Fruit fly (Drosophila melanogaster) whole organism, embryonic: ENCODE results near the gene CG43063.

Source experiments
- CG11504 ChIP-seq: fragments of 200-800 bp; sonication (Bioruptor generic); optimal IDR thresholded peaks from 3 replicates; lab custom pipeline; 2019; ENCODE audit warnings: missing biosample characterization, mild to moderate bottlenecking, missing genetic modification characterization, moderate library complexity
- CG12769 ChIP-seq: fragments of 200-800 bp; sonication (Bioruptor generic); optimal IDR thresholded peaks from 2 replicates; lab custom pipeline; 2019; ENCODE audit warnings: missing biosample characterization, mild to moderate bottlenecking, missing genetic modification characterization, moderate library complexity
- CG14014 ChIP-seq: fragments of 200-800 bp; sonication (Bioruptor generic); IDR thresholded peaks from 2 replicates; pipeline ENCODE4 v1.3.6; 2022; ENCODE audit warnings: missing biosample characterization, missing genetic modification characterization
- CG18599 ChIP-seq: fragments of 200-800 bp; sonication (Bioruptor generic); optimal IDR thresholded peaks from 3 replicates; lab custom pipeline; 2017; ENCODE audit warnings: missing biosample characterization, missing genetic modification characterization, mild to moderate bottlenecking, moderate library complexity, missing genetic modification reagents
- CG2120 ChIP-seq: fragments of 200-800 bp; sonication (Bioruptor generic); optimal IDR thresholded peaks from 3 replicates; lab custom pipeline; 2016; ENCODE audit warnings: missing biosample characterization, missing genetic modification characterization
- CG31224 ChIP-seq: fragments of 200-800 bp; sonication (Bioruptor generic); IDR thresholded peaks from 2 replicates; pipeline ENCODE4 v1.3.6; 2022; ENCODE audit warnings: missing biosample characterization, missing genetic modification characterization
- CG3838 ChIP-seq: fragments of 200-800 bp; sonication (Bioruptor generic); optimal IDR thresholded peaks from 3 replicates; lab custom pipeline; 2016; ENCODE audit warnings: missing biosample characterization, missing genetic modification characterization
- CG9876 ChIP-seq: fragments of 200-800 bp; sonication (Bioruptor generic); optimal IDR thresholded peaks from 2 replicates; lab custom pipeline; 2016; ENCODE audit warnings: missing biosample characterization, missing genetic modification characterization
- CG9932 ChIP-seq: fragments of 200-800 bp; sonication (Bioruptor generic); IDR thresholded peaks from 2 replicates; pipeline ENCODE4 v1.3.6; 2022; ENCODE audit warnings: missing biosample characterization, missing genetic modification characterization
- Ets65A ChIP-seq: fragments of 200-800 bp; sonication (Bioruptor generic); peaks from one replicate; lab custom pipeline; 2016; ENCODE audit warnings: missing biosample characterization, missing genetic modification characterization
- GATAe ChIP-seq: fragments of 200-800 bp; sonication (Bioruptor generic); conservative IDR thresholded peaks from 2 replicates; pipeline ENCODE4 v1.3.6; 2022; ENCODE audit warnings: missing biosample characterization, missing genetic modification characterization
- Hand ChIP-seq: fragments of 200-800 bp; sonication (Bioruptor generic); optimal IDR thresholded peaks from 2 replicates; lab custom pipeline; 2017; ENCODE audit warnings: mild to moderate bottlenecking, missing biosample characterization, missing genetic modification reagents, missing genetic modification characterization
- Hmr ChIP-seq: fragments of 200-800 bp; sonication (Bioruptor generic); optimal IDR thresholded peaks from 3 replicates; lab custom pipeline; 2017; ENCODE audit warnings: mild to moderate bottlenecking, missing biosample characterization, missing genetic modification reagents, missing genetic modification characterization
- Meics ChIP-seq: fragments of 200-800 bp; sonication (Bioruptor generic); optimal IDR thresholded peaks from 2 replicates; lab custom pipeline; 2017; ENCODE audit warnings: missing biosample characterization, mild to moderate bottlenecking, missing genetic modification characterization
- Ptx1 ChIP-seq: fragments of 200-800 bp; sonication (Bioruptor generic); IDR thresholded peaks from 2 replicates; pipeline ENCODE4 v1.3.6; 2022; ENCODE audit warnings: missing biosample characterization, missing genetic modification characterization
- Vsx1 ChIP-seq: fragments of 200-800 bp; sonication (Bioruptor generic); optimal IDR thresholded peaks from 2 replicates; lab custom pipeline; 2017; ENCODE audit warnings: missing biosample characterization, mild to moderate bottlenecking, missing genetic modification characterization, missing genetic modification reagents
- Xrp1 ChIP-seq: fragments of 200-800 bp; sonication (Bioruptor generic); IDR thresholded peaks from 2 replicates; pipeline ENCODE4 v1.3.6; 2022; ENCODE audit warnings: missing biosample characterization, missing genetic modification characterization
- abd-A ChIP-seq: fragments of 200-800 bp; sonication (Bioruptor generic); optimal IDR thresholded peaks from 3 replicates; lab custom pipeline; 2019; ENCODE audit warnings: missing biosample characterization, mild to moderate bottlenecking, missing genetic modification characterization, moderate library complexity
- dmrt99B ChIP-seq: fragments of 200-800 bp; sonication (Bioruptor generic); optimal IDR thresholded peaks from 2 replicates; lab custom pipeline; 2018; ENCODE audit warnings: missing biosample characterization, mild to moderate bottlenecking, missing genetic modification characterization, moderate library complexity
- gem ChIP-seq: fragments of 200-800 bp; sonication (Bioruptor generic); optimal IDR thresholded peaks from 2 replicates; lab custom pipeline; 2019; ENCODE audit warnings: missing biosample characterization, mild to moderate bottlenecking, missing genetic modification characterization, moderate library complexity
- hkb ChIP-seq, 2 experiments: fragments of 200-800 bp in 1 of 2; fragments of >200 bp in 1 of 2; sonication (Bioruptor generic) in 1 of 2; IDR thresholded peaks in 1 of 2; optimal IDR thresholded peaks in 1 of 2; 2 replicates each; pipeline versions ENCODE4 v1.3.6 to Lab custom; 2017 to 2022; ENCODE audit warnings: missing biosample characterization in 1 of 2, missing genetic modification characterization in 1 of 2
- lab ChIP-seq: fragments of 200-800 bp; sonication (Bioruptor generic); optimal IDR thresholded peaks from 3 replicates; lab custom pipeline; 2017; ENCODE audit warnings: missing biosample characterization, missing genetic modification characterization, mild to moderate bottlenecking, moderate library complexity, missing genetic modification reagents
- lmd ChIP-seq: fragments of 200-800 bp; sonication (Bioruptor generic); IDR thresholded peaks from 2 replicates; pipeline ENCODE4 v1.3.6; 2022; ENCODE audit warnings: missing biosample characterization, missing genetic modification characterization
- phol ChIP-seq: fragments of 200-800 bp; sonication (Bioruptor generic); optimal IDR thresholded peaks from 3 replicates; lab custom pipeline; 2018; ENCODE audit warnings: missing biosample characterization, mild to moderate bottlenecking, missing genetic modification characterization, moderate library complexity
- sens ChIP-seq: fragments of 200-800 bp; sonication (Bioruptor generic); peaks from one replicate; lab custom pipeline; 2016; ENCODE audit warnings: missing biosample characterization, missing genetic modification characterization
- ssp ChIP-seq: fragments of 200-800 bp; sonication (Bioruptor generic); IDR thresholded peaks from 2 replicates; pipeline ENCODE4 v1.3.6; 2022; ENCODE audit warnings: missing biosample characterization, missing genetic modification characterization
- tin ChIP-seq: fragments of 200-800 bp; sonication (Bioruptor generic); optimal IDR thresholded peaks from 3 replicates; lab custom pipeline; 2016; ENCODE audit warnings: missing biosample characterization, missing genetic modification characterization
- wdn ChIP-seq: fragments of 200-800 bp; sonication (Bioruptor generic); IDR thresholded peaks from 2 replicates; pipeline ENCODE4 v1.3.6; 2022; ENCODE audit warnings: missing biosample characterization, missing genetic modification characterization
- zen ChIP-seq: fragments of 200-800 bp; sonication (Bioruptor generic); optimal IDR thresholded peaks from 3 replicates; lab custom pipeline; 2018; ENCODE audit warnings: missing biosample characterization, mild to moderate bottlenecking, missing genetic modification characterization, moderate library complexity

CG43063 gene

dm6 chr3R:13091666-13092065, 5.6 kb downstream of the CG43063 start (continued):
- 0 out of 2 replicates have a peak, but pooled peaks have one; percentile 28 for TF ChIP-seq CG9932 (GFP tag; lab: Robert Waterston, UW)
- TF ChIP-seq Ptx1 (GFP tag; lab: Robert Waterston, UW), result peak; percentile 45; the same call in 1 of the 2 replicates
- TF ChIP-seq Meics (GFP tag; lab: Kevin White, UChicago), result peak; percentile 17
- peak; percentile 35 for TF ChIP-seq Hand (GFP tag; lab: Kevin White, UChicago)
- 0 out of 2 replicates have a peak, but pooled peaks have one; percentile 14 for TF ChIP-seq wdn (GFP tag; lab: Robert Waterston, UW)
- TF ChIP-seq CG18599 (GFP tag; lab: Kevin White, UChicago), result peak; percentile 72
- 0 out of 2 replicates have a peak, but pooled peaks have one; percentile 35 for TF ChIP-seq lmd
- no peak for TF ChIP-seq hkb (optimal IDR thresholded peaks at IDR 0.05; lab: Kevin White, UChicago)
- TF ChIP-seq hkb (GFP tag; IDR thresholded peaks at IDR 0.05; lab: Robert Waterston, UW), result 0 out of 2 replicates have a peak, but pooled peaks have one; percentile 26
- TF ChIP-seq, all 482 proteins: peak for 33

dm6 chr3R:13117711-13118110, 31.7 kb downstream of the CG43063 start:
- no peak for TF ChIP-seq CG9876 (GFP tag; lab: Kevin White, UChicago)
- peak; percentile 1 for TF ChIP-seq Hmr (GFP tag; lab: Kevin White, UChicago)
- TF ChIP-seq CG12769, result peak; percentile 7
- peak; percentile 3 for TF ChIP-seq sens (GFP tag; lab: Kevin White, UChicago)
- no peak for TF ChIP-seq tin
- peak; percentile 10 for TF ChIP-seq CG11504 (tag; lab: Kevin White, UChicago)
- peak; percentile 13 for TF ChIP-seq gem (tag; lab: Kevin White, UChicago)
- TF ChIP-seq CG2120, result peak; percentile 19
- peak; percentile 8 for TF ChIP-seq dmrt99B
- TF ChIP-seq lab (GFP tag; lab: Kevin White, UChicago), result peak; percentile 1
- no peak for TF ChIP-seq CG14014 (GFP tag; lab: Robert Waterston, UW)
- TF ChIP-seq CG18599 (GFP tag; lab: Kevin White, UChicago), result peak; percentile 21

dm6 chr3R:13128932-13129331, 42.9 kb downstream of the CG43063 start:
- peak; percentile 87 for TF ChIP-seq CG31224 (GFP tag; lab: Robert Waterston, UW)
- peak; percentile 59 for TF ChIP-seq abd-A
- TF ChIP-seq CG3838, result no peak
- TF ChIP-seq Ets65A, result peak; percentile 10
- TF ChIP-seq phol (tag; lab: Kevin White, UChicago), result no peak
- no peak for TF ChIP-seq Xrp1 (GFP tag; lab: Robert Waterston, UW)
- no peak for TF ChIP-seq zen (tag; lab: Kevin White, UChicago)
- TF ChIP-seq GATAe (GFP tag; lab: Robert Waterston, UW), result no peak
- TF ChIP-seq ssp, result peak; percentile 19; the same call in 1 of the 2 replicates
- TF ChIP-seq Vsx1 (GFP tag; lab: Kevin White, UChicago), result no peak
